Fruit fly (Drosophila melanogaster): ENCODE measurements around the gene Rev1.

Rev1 gene

DNA sequence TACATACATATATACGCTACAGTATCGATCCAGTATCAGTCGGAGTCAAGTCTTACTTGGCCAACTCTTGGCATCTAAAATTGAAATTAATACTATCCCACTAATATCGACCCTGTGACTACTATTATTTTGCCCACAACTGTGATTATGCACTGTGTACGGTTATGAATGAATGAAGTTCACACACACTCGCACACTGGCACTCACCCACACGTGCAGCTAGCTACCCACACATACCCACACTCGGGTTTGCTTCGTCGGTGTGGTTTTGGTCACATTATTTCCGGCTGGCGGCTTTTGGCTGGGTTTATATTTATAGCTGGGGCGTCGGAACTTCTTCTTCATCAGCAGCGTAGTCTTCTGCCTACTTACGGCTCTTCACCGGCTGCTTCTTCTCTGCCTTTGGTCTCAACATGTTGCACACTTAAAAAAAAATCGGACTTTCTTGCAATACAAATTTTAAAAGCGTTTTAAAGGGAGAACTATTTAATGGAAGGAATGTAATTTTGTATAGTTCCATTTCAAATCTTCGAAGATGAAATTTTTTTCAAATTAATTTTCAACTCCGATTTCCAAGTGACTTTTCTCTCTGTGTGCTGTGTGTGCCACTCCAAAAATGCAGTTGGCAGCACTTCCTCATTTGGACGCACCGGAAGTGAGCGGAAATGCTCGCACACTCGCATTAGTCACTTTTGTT lies 19.7 kb upstream of the Rev1 start:
- TF ChIP-seq N (GFP tag; optimal IDR thresholded peaks at IDR 0.05) (no peak), OdsH (GFP tag; optimal IDR thresholded peaks at IDR 0.05) (peak; percentile 68), Hr83 (GFP tag; optimal IDR thresholded peaks at IDR 0.05; ENCODE audit: poor library complexity, severe bottlenecking) (no peak), Myc (optimal IDR thresholded peaks at IDR 0.05) (no peak), ey (GFP tag; optimal IDR thresholded peaks at IDR 0.05) (peak; percentile 73), dmrt93B (GFP tag; optimal IDR thresholded peaks at IDR 0.05) (peak; percentile 24), HLH106 (tag; optimal IDR thresholded peaks at IDR 0.05) (peak; percentile 64), jim (GFP tag; optimal IDR thresholded peaks at IDR 0.05) (no peak), brk (GFP tag; optimal IDR thresholded peaks at IDR 0.05) (peak; percentile 16), CrebA (GFP tag; optimal IDR thresholded peaks at IDR 0.05; ENCODE audit: borderline replicate concordance) (no peak), CG32264 (GFP tag; optimal IDR thresholded peaks at IDR 0.05) (peak; percentile 22), fru (GFP tag; optimal IDR thresholded peaks at IDR 0.05) (peak; percentile 75), foxo (GFP tag; optimal IDR thresholded peaks at IDR 0.05) (peak in 1 of 2 experiments; percentile 72), psq (GFP tag; optimal IDR thresholded peaks at IDR 0.05) (peak; percentile 52), br (GFP tag; optimal IDR thresholded peaks at IDR 0.05) (peak; percentile 73), dsf (GFP tag; optimal IDR thresholded peaks at IDR 0.05; ENCODE audit: borderline replicate concordance) (no peak), rgr (GFP tag; optimal IDR thresholded peaks at IDR 0.05) (peak; percentile 74), tai (GFP tag; optimal IDR thresholded peaks at IDR 0.05) (no peak), Dfd (GFP tag; optimal IDR thresholded peaks at IDR 0.05) (no peak), h (GFP tag; optimal IDR thresholded peaks at IDR 0.05) (peak; percentile 73), Vsx2 (GFP tag; optimal IDR thresholded peaks at IDR 0.05; ENCODE audit: partially characterized antibody) (no peak), Jra (GFP tag; optimal IDR thresholded peaks at IDR 0.05) (peak; percentile 30), Hnf4 (GFP tag; optimal IDR thresholded peaks at IDR 0.05) (peak; percentile 63), lola (GFP tag; optimal IDR thresholded peaks at IDR 0.05) (no peak), pan (optimal IDR thresholded peaks at IDR 0.05) (no peak), dl (GFP tag; optimal IDR thresholded peaks at IDR 0.05; ENCODE audit: insufficient read depth in 1 of 2, partially characterized antibody in 2 of 2) (no peak), Dif (GFP tag; optimal IDR thresholded peaks at IDR 0.05; ENCODE audit: partially characterized antibody) (no peak), usp (GFP tag; optimal IDR thresholded peaks at IDR 0.05) (no peak), woc (GFP tag; optimal IDR thresholded peaks at IDR 0.05) (peak; percentile 46), sv (GFP tag; optimal IDR thresholded peaks at IDR 0.05) (peak; percentile 78), Hr78 (GFP tag; optimal IDR thresholded peaks at IDR 0.05) (no peak), Abd-B (GFP tag; optimal IDR thresholded peaks at IDR 0.05) (no peak), Rel (GFP tag; optimal IDR thresholded peaks at IDR 0.05) (no peak), Rel (tag; optimal IDR thresholded peaks at IDR 0.05) (no peak), Mio (GFP tag; optimal IDR thresholded peaks at IDR 0.05) (no peak), GATAd (GFP tag; optimal IDR thresholded peaks at IDR 0.05) (no peak), sage (GFP tag; optimal IDR thresholded peaks at IDR 0.05) (no peak), CG9705 (GFP tag; optimal IDR thresholded peaks at IDR 0.05) (no peak), Sp1 (GFP tag; optimal IDR thresholded peaks at IDR 0.05) (peak; percentile 69)

DNA sequence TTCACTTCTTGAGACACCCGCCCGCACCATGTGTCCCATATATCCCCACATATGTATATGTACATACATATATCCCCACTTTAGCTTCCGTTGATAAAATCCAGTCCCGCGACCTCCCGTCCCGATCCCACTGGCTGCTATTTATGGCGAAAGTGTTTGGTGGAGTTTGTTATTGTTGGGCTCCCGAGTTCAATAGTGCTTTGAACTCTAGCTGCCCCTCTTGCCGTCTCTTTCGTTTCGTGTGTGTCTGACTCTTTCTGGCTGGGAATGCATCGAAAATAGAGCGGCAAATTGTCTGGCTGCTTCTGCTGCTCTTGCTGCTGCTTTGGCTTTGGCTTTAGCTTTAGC lies 19.2 kb upstream of the Rev1 start:
- TF ChIP-seq Mio (GFP tag; optimal IDR thresholded peaks at IDR 0.05): no peak
- no peak for TF ChIP-seq CG9705 (GFP tag; optimal IDR thresholded peaks at IDR 0.05)
- TF ChIP-seq dsf (GFP tag; optimal IDR thresholded peaks at IDR 0.05; ENCODE audit: borderline replicate concordance): no peak

- no peak for TF ChIP-seq Dfd (GFP tag; optimal IDR thresholded peaks at IDR 0.05)
- no peak for TF ChIP-seq brk (GFP tag; optimal IDR thresholded peaks at IDR 0.05)
- no peak for TF ChIP-seq Abd-B (GFP tag; optimal IDR thresholded peaks at IDR 0.05)
- TF ChIP-seq OdsH (GFP tag; optimal IDR thresholded peaks at IDR 0.05): no peak
- no peak for TF ChIP-seq rgr (GFP tag; optimal IDR thresholded peaks at IDR 0.05)
- no peak for TF ChIP-seq h (GFP tag; optimal IDR thresholded peaks at IDR 0.05)
- no peak for TF ChIP-seq Hnf4 (GFP tag; optimal IDR thresholded peaks at IDR 0.05)
- no peak for TF ChIP-seq dmrt93B (GFP tag; optimal IDR thresholded peaks at IDR 0.05)
- TF ChIP-seq CG32264 (GFP tag; optimal IDR thresholded peaks at IDR 0.05): no peak
- TF ChIP-seq Jra (GFP tag; optimal IDR thresholded peaks at IDR 0.05): no peak
- no peak for TF ChIP-seq Rel (GFP tag; optimal IDR thresholded peaks at IDR 0.05)
- TF ChIP-seq Rel (tag; optimal IDR thresholded peaks at IDR 0.05): no peak
- TF ChIP-seq fru (GFP tag; optimal IDR thresholded peaks at IDR 0.05): no peak
Measured at dm6 chr3L:635529-635928, 18.6 kb upstream of the Rev1 start.

Measured in whole organism, wandering third instar larva.